Fruit fly (Drosophila melanogaster) whole organism, adult: ENCODE results near the gene Ppcs.

Experiments
- CG11617 ChIP-seq: fragments of 200-800 bp; sonication (Bioruptor generic); optimal IDR thresholded peaks from 2 replicates; lab custom pipeline; 2017; ENCODE audit warnings: mild to moderate bottlenecking, missing biosample characterization, missing genetic modification reagents, missing genetic modification characterization
- CG12768 ChIP-seq: fragments of 200-800 bp; sonication (Bioruptor generic); optimal IDR thresholded peaks from 2 replicates; lab custom pipeline; 2017; ENCODE audit warnings: missing biosample characterization, missing genetic modification characterization, mild to moderate bottlenecking, moderate library complexity, missing genetic modification reagents
- CG1620 ChIP-seq: fragments of 200-800 bp; sonication (Bioruptor generic); optimal IDR thresholded peaks from 2 replicates; lab custom pipeline; 2016; ENCODE audit warnings: missing biosample characterization, missing genetic modification characterization
- CG7101 ChIP-seq: fragments of 200-800 bp; sonication (Bioruptor generic); optimal IDR thresholded peaks from 2 replicates; lab custom pipeline; 2018; ENCODE audit warnings: missing biosample characterization, mild to moderate bottlenecking, missing genetic modification characterization, moderate library complexity
- Clk ChIP-seq: fragments of 200-800 bp; sonication (Bioruptor generic); optimal IDR thresholded peaks from 2 replicates; lab custom pipeline; 2017; ENCODE audit warnings: missing biosample characterization, missing genetic modification characterization
- Crg-1 ChIP-seq: fragments of 200-800 bp; sonication (Bioruptor generic); optimal IDR thresholded peaks from 2 replicates; lab custom pipeline; 2016; ENCODE audit warnings: missing biosample characterization, missing genetic modification characterization
- Mnt ChIP-seq: fragments of 200-800 bp; sonication (Bioruptor generic); optimal IDR thresholded peaks from 2 replicates; lab custom pipeline; 2016; ENCODE audit warnings: missing biosample characterization, mild to moderate bottlenecking, missing genetic modification characterization
- bab1 ChIP-seq: fragments of 200-800 bp; sonication (Bioruptor generic); optimal IDR thresholded peaks from 3 replicates; lab custom pipeline; 2019; ENCODE audit warnings: missing biosample characterization, mild to moderate bottlenecking, missing genetic modification characterization, moderate library complexity
- cnc ChIP-seq, 2 experiments: fragments of >200 bp; optimal IDR thresholded peaks; 2 replicates each; lab custom pipeline; 2017
- ovo ChIP-seq: fragments of 200-800 bp; sonication (Bioruptor generic); optimal IDR thresholded peaks from 2 replicates; lab custom pipeline; 2016; ENCODE audit warnings: missing biosample characterization, missing genetic modification characterization
- tj ChIP-seq: fragments of 200-800 bp; sonication (Bioruptor generic); optimal IDR thresholded peaks from 3 replicates; lab custom pipeline; 2017; ENCODE audit warnings: missing biosample characterization, mild to moderate bottlenecking, missing genetic modification characterization, moderate library complexity
- toe ChIP-seq: fragments of 200-800 bp; sonication (Bioruptor generic); optimal IDR thresholded peaks from 2 replicates; lab custom pipeline; 2016; ENCODE audit warnings: missing biosample characterization, missing genetic modification characterization

DNA sequence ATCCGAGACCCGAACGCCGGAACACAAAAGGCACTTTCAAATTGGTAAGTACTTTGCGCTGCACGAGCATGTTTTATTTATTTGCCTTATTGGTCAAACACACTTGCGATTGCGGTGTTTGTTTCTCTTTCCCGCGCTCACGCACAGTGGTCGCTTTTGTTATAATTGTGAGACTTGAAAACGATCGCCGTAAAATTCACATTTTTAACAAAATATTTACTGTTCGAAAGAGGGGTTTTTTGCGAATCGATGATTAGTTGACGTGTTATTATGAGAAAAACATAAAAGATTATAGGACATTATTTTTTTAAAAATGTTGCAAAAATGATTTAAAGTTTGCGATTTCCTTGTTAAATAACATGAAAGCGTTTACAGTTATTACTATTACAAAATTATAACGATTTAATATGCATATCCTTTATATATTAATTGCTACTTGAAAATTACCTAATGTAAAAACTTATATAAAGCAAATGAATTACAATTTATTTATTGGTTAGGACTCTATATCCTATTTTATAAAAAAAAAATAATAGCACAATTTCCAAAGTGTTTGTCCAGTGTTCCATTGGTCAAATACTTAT is 17.3 kb upstream of the Ppcs start:
- TF ChIP-seq CG1620 (GFP tag; lab: Kevin White, UChicago) = no peak
- no peak for TF ChIP-seq cnc (optimal IDR thresholded peaks at IDR 0.05; lab: Kevin White, UChicago)
- TF ChIP-seq CG7101 (tag; lab: Kevin White, UChicago) = no peak
- TF ChIP-seq CG12768 = no peak
- no peak for TF ChIP-seq Mnt (GFP tag; lab: Kevin White, UChicago)
- no peak for TF ChIP-seq bab1 (GFP tag; lab: Kevin White, UChicago)
- TF ChIP-seq Crg-1 = no peak
- no peak for TF ChIP-seq Clk (GFP tag; lab: Kevin White, UChicago)
- no peak for TF ChIP-seq tj (GFP tag; lab: Kevin White, UChicago)
- TF ChIP-seq toe (GFP tag; lab: Kevin White, UChicago) = no peak
- no peak for TF ChIP-seq ovo (GFP tag; lab: Kevin White, UChicago)
- TF ChIP-seq CG11617 (GFP tag; lab: Kevin White, UChicago) = no peak
